Worm (Caenorhabditis elegans) whole organism, L4 larva: Measurements from ENCODE around the gene fbxa-202.
A peak's percentile ranks its signal among the peaks of the same experiment; 100 is the strongest.

Experiments
- F10B5.3 ChIP-seq: sonication (generic microtip); optimal IDR thresholded peaks from 2 replicates; lab custom pipeline; 2016; ENCODE audit warnings: mild to moderate bottlenecking, missing genetic modification characterization, missing compliant biosample characterization
- F49E8.2 ChIP-seq: sonication (generic microtip); optimal IDR thresholded peaks from 2 replicates; lab custom pipeline; 2016; ENCODE audit warnings: missing compliant biosample characterization, mild to moderate bottlenecking, missing genetic modification characterization, borderline replicate concordance
- Y105C5A.15 ChIP-seq: fragments of 200-800 bp; sonication (Bioruptor generic); IDR thresholded peaks from 2 replicates; pipeline ENCODE4 v1.3.6; 2022; ENCODE audit warnings: missing genetic modification characterization, missing compliant biosample characterization
- Y75B8A.6 ChIP-seq: fragments of 200-800 bp; sonication (Bioruptor generic); IDR thresholded peaks from 2 replicates; pipeline ENCODE4 v1.3.6; 2022; ENCODE audit warnings: missing genetic modification reagents, missing genetic modification characterization, missing compliant biosample characterization
- aha-1 ChIP-seq: fragments of 150-350 bp; peaks from one replicate; lab custom pipeline; 2014; ENCODE audit warnings: missing biosample characterization, missing genetic modification characterization
- aly-2 ChIP-seq: sonication (generic microtip); optimal IDR thresholded peaks from 2 replicates; lab custom pipeline; 2018; ENCODE audit warnings: missing biosample characterization, missing genetic modification characterization
- attf-4 ChIP-seq: sonication (generic microtip); optimal IDR thresholded peaks from 3 replicates; lab custom pipeline; 2017; ENCODE audit warnings: missing biosample characterization, missing genetic modification characterization
- ceh-20 ChIP-seq: fragments of 200-800 bp; sonication (Bioruptor generic); IDR thresholded peaks from 2 replicates; pipeline ENCODE4 v1.3.6; 2022; ENCODE audit warnings: missing genetic modification reagents, missing genetic modification characterization, missing compliant biosample characterization
- ceh-32 ChIP-seq: sonication (generic microtip); optimal IDR thresholded peaks from 2 replicates; lab custom pipeline; 2016; ENCODE audit warnings: mild to moderate bottlenecking, missing genetic modification characterization, missing compliant biosample characterization; ENCODE audit not compliant: poor library complexity
- ceh-62 ChIP-seq: sonication (generic microtip); optimal IDR thresholded peaks from 2 replicates; lab custom pipeline; 2017; ENCODE audit warnings: missing biosample characterization, missing genetic modification characterization
- ceh-82 ChIP-seq: sonication (generic microtip); optimal IDR thresholded peaks from 2 replicates; lab custom pipeline; 2017; ENCODE audit warnings: missing biosample characterization, missing genetic modification characterization
- daf-16 ChIP-seq, 3 experiments: sonication (generic microtip); optimal IDR thresholded peaks; 2 replicates each; lab custom pipeline; 2016 to 2017; ENCODE audit warnings: missing genetic modification characterization in 3 of 3, missing genetic modification reagents in 3 of 3, mild to moderate bottlenecking in 2 of 3, missing compliant biosample characterization in 2 of 3, missing biosample characterization in 1 of 3, moderate library complexity in 1 of 3
- daf-8 ChIP-seq: fragments of 200-800 bp; sonication (Bioruptor generic); IDR thresholded peaks from 2 replicates; pipeline ENCODE4 v1.3.6; 2022; ENCODE audit warnings: missing genetic modification characterization, missing compliant biosample characterization
- dmd-9 ChIP-seq: fragments of 200-800 bp; sonication (Bioruptor generic); IDR thresholded peaks from 2 replicates; pipeline ENCODE4 v1.3.6; 2022; ENCODE audit warnings: missing genetic modification reagents, missing genetic modification characterization, missing compliant biosample characterization
- egl-43 ChIP-seq: fragments of 200-800 bp; sonication (Bioruptor generic); IDR thresholded peaks from 2 replicates; pipeline ENCODE4 v1.3.6; 2022; ENCODE audit warnings: missing genetic modification reagents, missing genetic modification characterization, missing compliant biosample characterization
- hif-1 ChIP-seq, 2 experiments: sonication (generic microtip); optimal IDR thresholded peaks; 2 replicates each; lab custom pipeline; 2016 to 2017; ENCODE audit warnings: missing compliant biosample characterization in 2 of 2, missing genetic modification characterization in 2 of 2, missing genetic modification reagents in 2 of 2, missing genotype in 2 of 2, mild to moderate bottlenecking in 1 of 2
- hlh-11 ChIP-seq: fragments of 200-800 bp; sonication (Bioruptor generic); optimal IDR thresholded peaks from 2 replicates; lab custom pipeline; 2018; ENCODE audit warnings: mild to moderate bottlenecking, missing genetic modification characterization, missing compliant biosample characterization
- hlh-30 ChIP-seq: sonication (generic microtip); optimal IDR thresholded peaks from 2 replicates; lab custom pipeline; 2017; ENCODE audit warnings: antibody characterized with exemption, mild to moderate bottlenecking, missing genetic modification characterization, missing compliant biosample characterization; ENCODE audit not compliant: insufficient read depth
- hmg-1.1 ChIP-seq: fragments of 200-800 bp; sonication (Bioruptor generic); IDR thresholded peaks from 2 replicates; pipeline ENCODE4 v1.3.6; 2022; ENCODE audit warnings: missing genetic modification reagents, missing genetic modification characterization, missing compliant biosample characterization
- lin-1 ChIP-seq: fragments of 200-800 bp; sonication (Bioruptor generic); IDR thresholded peaks from 2 replicates; pipeline ENCODE4 v1.3.6; 2022; ENCODE audit warnings: missing genetic modification reagents, missing genetic modification characterization, missing compliant biosample characterization
- lin-15B ChIP-seq: fragments of 150-350 bp; sonication (generic microtip); optimal IDR thresholded peaks from 3 replicates; lab custom pipeline; 2014; ENCODE audit warnings: missing biosample characterization, missing genetic modification characterization
- lir-3 ChIP-seq: sonication (generic microtip); optimal IDR thresholded peaks from 2 replicates; lab custom pipeline; 2016; ENCODE audit warnings: mild to moderate bottlenecking, missing genetic modification characterization, missing compliant biosample characterization
- mdl-1 ChIP-seq, 2 experiments: fragments of 150-350 bp in 1 of 2; sonication (generic microtip) in 1 of 2; optimal IDR thresholded peaks; 2 replicates each; lab custom pipeline; 2014 to 2017; ENCODE audit warnings: missing biosample characterization in 2 of 2, missing genetic modification characterization in 2 of 2
- mes-2 ChIP-seq: sonication (generic microtip); optimal IDR thresholded peaks from 2 replicates; lab custom pipeline; 2016; ENCODE audit warnings: missing genotype, mild to moderate bottlenecking, missing genetic modification characterization, missing compliant biosample characterization; ENCODE audit not compliant: poor library complexity, severe bottlenecking
- nhr-102 ChIP-seq: sonication (generic microtip); optimal IDR thresholded peaks from 2 replicates; lab custom pipeline; 2016; ENCODE audit warnings: mild to moderate bottlenecking, missing genetic modification characterization, moderate library complexity, missing compliant biosample characterization
- nhr-76 ChIP-seq: fragments of 150-350 bp; optimal IDR thresholded peaks from 2 replicates; lab custom pipeline; 2014; ENCODE audit warnings: missing biosample characterization, missing genetic modification characterization
- nhr-77 ChIP-seq: fragments of 150-350 bp; optimal IDR thresholded peaks from 2 replicates; lab custom pipeline; 2014; ENCODE audit warnings: missing biosample characterization, missing genetic modification characterization
- rbr-2 ChIP-seq: sonication (generic microtip); optimal IDR thresholded peaks from 2 replicates; lab custom pipeline; 2016; ENCODE audit warnings: missing genotype, missing genetic modification characterization, missing compliant biosample characterization
- set-16 ChIP-seq: fragments of 200-800 bp; sonication (Bioruptor generic); IDR thresholded peaks from 2 replicates; pipeline ENCODE4 v1.3.6; 2022; ENCODE audit warnings: missing genetic modification reagents, missing genetic modification characterization, missing compliant biosample characterization
- skn-1 ChIP-seq: fragments of 150-350 bp; optimal IDR thresholded peaks from 2 replicates; lab custom pipeline; 2014; ENCODE audit warnings: missing biosample characterization, missing genetic modification characterization
- snpc-4 ChIP-seq: fragments of 150-350 bp; optimal IDR thresholded peaks from 2 replicates; lab custom pipeline; 2014; ENCODE audit warnings: missing biosample characterization, missing genetic modification characterization
- tra-1 ChIP-seq: fragments of 200-800 bp; sonication (Bioruptor generic); IDR thresholded peaks from 2 replicates; pipeline ENCODE4 v1.3.6; 2022; ENCODE audit warnings: missing genetic modification reagents, missing genetic modification characterization, missing compliant biosample characterization
- unc-62 ChIP-seq, 3 experiments: fragments of 150-350 bp in 1 of 3; sonication (generic microtip); optimal IDR thresholded peaks in 2 of 3; peaks in 1 of 3; 1 replicate in 1 of 3; 2 replicates in 2 of 3; lab custom pipeline; 2014 to 2017; ENCODE audit warnings: missing biosample characterization in 3 of 3, missing genetic modification characterization in 3 of 3, missing genetic modification reagents in 3 of 3, missing genotype in 1 of 3
- zip-2 ChIP-seq: fragments of 150-350 bp; optimal IDR thresholded peaks from 2 replicates; lab custom pipeline; 2014; ENCODE audit warnings: missing biosample characterization, missing genetic modification characterization
- ztf-11 ChIP-seq: fragments of 150-350 bp; optimal IDR thresholded peaks from 2 replicates; lab custom pipeline; 2014; ENCODE audit warnings: missing biosample characterization, missing genetic modification characterization

fbxa-202 gene

DNA sequence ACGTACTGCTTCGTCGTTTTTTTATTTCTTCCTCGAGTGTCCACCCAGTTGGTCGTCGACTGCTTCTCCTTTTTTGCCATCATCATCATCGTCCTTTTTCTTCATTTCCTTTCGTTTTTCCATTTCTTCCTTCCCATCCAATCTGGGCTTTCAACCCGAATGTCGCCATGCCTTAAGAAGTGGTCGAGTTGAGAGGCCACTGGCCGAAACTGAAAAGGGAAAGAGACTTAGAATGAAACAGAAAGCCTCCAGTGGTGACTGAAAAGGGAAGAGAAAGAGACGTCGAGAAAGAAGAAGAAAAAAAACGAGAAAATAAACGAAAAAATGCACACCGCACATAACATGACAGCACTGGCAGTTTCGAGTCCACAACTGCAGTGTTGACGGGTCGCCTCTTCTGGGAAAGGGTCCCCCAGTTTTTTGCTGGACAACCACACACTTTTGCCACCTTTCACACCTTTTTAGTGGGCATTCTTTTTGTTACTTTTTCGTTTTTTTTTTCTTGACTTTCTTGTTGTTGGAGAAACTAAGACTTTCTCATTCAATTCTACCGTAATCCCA, 14.1 kb downstream of the fbxa-202 start:
- TF ChIP-seq ceh-20 (GFP tag; lab: Robert Waterston, UW) = no peak
- TF ChIP-seq F49E8.2 (tag; lab: Kevin White, UChicago) = no peak
- TF ChIP-seq skn-1 (tag; lab: Kevin White, UChicago) = no peak
- no peak for TF ChIP-seq nhr-102 (tag; lab: Kevin White, UChicago)
- TF ChIP-seq ceh-62 (tag; lab: Kevin White, UChicago) = no peak
- no peak for TF ChIP-seq tra-1
- TF ChIP-seq mes-2 (tag; lab: Kevin White, UChicago) = peak; percentile 7
- TF ChIP-seq dmd-9 (GFP tag; lab: Robert Waterston, UW) = no peak
- TF ChIP-seq zip-2 = no peak
- TF ChIP-seq hif-1 (tag; optimal IDR thresholded peaks at IDR 0.05; lab: Kevin White, UChicago) = no peak
- peak; percentile 8 for TF ChIP-seq rbr-2 (tag; lab: Kevin White, UChicago)
- peak in 1 of 2 experiments; percentile 31 for TF ChIP-seq unc-62 (GFP tag; optimal IDR thresholded peaks at IDR 0.05 in 1 of 2; lab: Kevin White, UChicago)
- no peak for TF ChIP-seq unc-62 (tag; optimal IDR thresholded peaks at IDR 0.05; lab: Kevin White, UChicago)
- TF ChIP-seq snpc-4 = no peak
- TF ChIP-seq hlh-30 (tag; lab: Kevin White, UChicago) = peak; percentile 10
- TF ChIP-seq hlh-11 = peak; percentile 25
- TF ChIP-seq ceh-32 = no peak
- TF ChIP-seq lir-3 (tag; lab: Kevin White, UChicago) = no peak
- no peak for TF ChIP-seq egl-43 (GFP tag; lab: Robert Waterston, UW)
- 0 out of 2 replicates have a peak, but pooled peaks have one; percentile 8 for TF ChIP-seq set-16 (GFP tag; lab: Robert Waterston, UW)
- TF ChIP-seq aha-1 (tag; lab: Kevin White, UChicago) = peak; percentile 97
- TF ChIP-seq mdl-1 (tag; optimal IDR thresholded peaks at IDR 0.05; lab: Kevin White, UChicago) = peak in 1 of 2 experiments; percentile 8
- TF ChIP-seq, all 104 proteins: peak for 8

DNA sequence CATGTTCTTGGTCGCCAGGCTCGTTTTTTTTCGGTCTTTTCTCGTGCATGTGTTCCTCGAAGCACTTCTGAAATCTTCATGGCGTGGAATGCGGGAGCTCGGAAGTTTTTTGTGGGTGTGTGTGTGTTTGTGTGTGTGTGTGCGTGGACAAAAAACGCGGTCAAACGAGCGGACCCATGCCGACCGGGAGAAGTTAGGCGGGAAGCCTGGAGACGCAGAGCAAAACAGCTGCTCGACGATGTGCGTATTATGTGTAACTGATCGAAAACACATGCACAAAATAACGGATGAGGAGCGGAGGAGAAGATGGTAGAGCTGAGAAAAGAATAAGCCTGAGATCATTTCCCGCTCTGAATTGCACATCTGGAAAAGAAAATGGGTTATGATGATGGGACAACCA, 15.4 kb downstream of the fbxa-202 start:
- no peak for TF ChIP-seq F10B5.3 (tag; lab: Kevin White, UChicago)
- 0 out of 2 replicates have a peak, but pooled peaks have one; percentile 42 for TF ChIP-seq ceh-20 (GFP tag; lab: Robert Waterston, UW)
- no peak for TF ChIP-seq attf-4 (tag; lab: Kevin White, UChicago)
- TF ChIP-seq ztf-11 (tag; lab: Kevin White, UChicago) = no peak
- TF ChIP-seq hmg-1.1 (GFP tag; lab: Robert Waterston, UW) = peak; percentile 7; the same call in 1 of the 2 replicates
- no peak for TF ChIP-seq Y75B8A.6 (GFP tag; lab: Robert Waterston, UW)
- TF ChIP-seq daf-8 (GFP tag; lab: Robert Waterston, UW) = no peak
- TF ChIP-seq ceh-82 (tag; lab: Kevin White, UChicago) = no peak
- peak in 1 of 2 experiments; percentile 3 for TF ChIP-seq mdl-1 (tag; optimal IDR thresholded peaks at IDR 0.05; lab: Kevin White, UChicago)
- no peak for TF ChIP-seq Y105C5A.15
- TF ChIP-seq zip-2 = no peak
- TF ChIP-seq hlh-30 (tag; lab: Kevin White, UChicago) = peak; percentile 42
- no peak for TF ChIP-seq lin-1 (GFP tag; lab: Robert Waterston, UW)
- no peak for TF ChIP-seq nhr-76 (tag; lab: Kevin White, UChicago)
- TF ChIP-seq lin-15B (tag; lab: Kevin White, UChicago) = no peak
- TF ChIP-seq nhr-77 (tag; lab: Kevin White, UChicago) = no peak
- peak in 1 of 2 experiments; percentile 63 for TF ChIP-seq daf-16 (GFP tag; optimal IDR thresholded peaks at IDR 0.05; lab: Kevin White, UChicago)
- TF ChIP-seq daf-16 (tag; optimal IDR thresholded peaks at IDR 0.05; lab: Kevin White, UChicago) = no peak
- TF ChIP-seq hlh-11 = peak; percentile 66
- no peak for TF ChIP-seq aly-2 (tag; lab: Kevin White, UChicago)
- TF ChIP-seq tra-1 = no peak
- peak; percentile 42; the same call in 1 of the 2 replicates for TF ChIP-seq set-16 (GFP tag; lab: Robert Waterston, UW)
